Worm (Caenorhabditis elegans) whole organism, L2 larva: ENCODE data around the gene F26G1.9.

Experiments
- F13H6.1 ChIP-seq: sonication (generic microtip); optimal IDR thresholded peaks from 2 replicates; lab custom pipeline; 2016; ENCODE audit warnings: missing genetic modification characterization, missing compliant biosample characterization
- lin-13 ChIP-seq: fragments of 150-350 bp; optimal IDR thresholded peaks from 2 replicates; lab custom pipeline; 2014; ENCODE audit warnings: missing biosample characterization, missing genetic modification reagents, missing genetic modification characterization
- lin-39 ChIP-seq: fragments of 150-350 bp; optimal IDR thresholded peaks from 2 replicates; lab custom pipeline; 2014; ENCODE audit warnings: missing biosample characterization, missing genetic modification reagents, missing genetic modification characterization
- nhr-6 ChIP-seq: fragments of 150-350 bp; optimal IDR thresholded peaks from 2 replicates; lab custom pipeline; 2014; ENCODE audit warnings: missing biosample characterization, missing genetic modification characterization
- snpc-4 ChIP-seq: fragments of 150-350 bp; optimal IDR thresholded peaks from 2 replicates; lab custom pipeline; 2014; ENCODE audit warnings: missing biosample characterization, missing genetic modification characterization
- unc-55 ChIP-seq: fragments of 150-350 bp; sonication (generic microtip); optimal IDR thresholded peaks from 3 replicates; lab custom pipeline; 2014; ENCODE audit warnings: missing biosample characterization, missing genetic modification reagents, missing genetic modification characterization
- unc-62 ChIP-seq: fragments of 150-350 bp; optimal IDR thresholded peaks from 2 replicates; lab custom pipeline; 2014; ENCODE audit warnings: missing biosample characterization, missing genetic modification reagents, missing genetic modification characterization
- ztf-11 ChIP-seq: sonication (generic microtip); optimal IDR thresholded peaks from 2 replicates; lab custom pipeline; 2017; ENCODE audit warnings: missing biosample characterization, missing genetic modification characterization

DNA sequence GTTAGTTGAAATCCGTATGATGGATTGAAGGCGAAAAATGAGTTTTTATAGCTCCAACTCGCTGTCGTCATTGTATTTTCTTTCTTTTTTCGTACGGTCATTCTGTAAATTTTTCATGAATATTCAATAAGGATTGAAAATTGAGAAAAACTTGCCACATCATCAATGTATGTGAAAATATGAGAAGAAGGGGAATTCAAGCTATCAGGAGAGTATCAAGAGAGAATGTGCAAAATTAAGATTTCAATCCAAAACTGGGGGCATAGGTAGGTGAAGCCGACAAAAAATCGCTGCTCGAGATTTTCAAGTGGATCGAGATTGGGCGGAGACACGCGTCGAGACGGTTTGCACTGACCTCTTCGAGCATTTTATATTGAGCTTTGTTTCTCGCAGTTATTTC, 10.6 kb upstream of the F26G1.9 start, which contains the start of gene nep-12:
- TF ChIP-seq snpc-4 (no peak), F13H6.1 (tag; lab: Kevin White, UChicago) (no peak), ztf-11 (tag; lab: Kevin White, UChicago) (no peak), lin-13 (GFP tag; lab: Kevin White, UChicago) (no peak), unc-62 (GFP tag; lab: Kevin White, UChicago) (no peak), nhr-6 (tag; lab: Kevin White, UChicago) (no peak), unc-55 (GFP tag; lab: Kevin White, UChicago) (no peak), lin-39 (tag; lab: Kevin White, UChicago) (no peak)
